Worm (Caenorhabditis elegans): Measurements from ENCODE around the gene srh-264.

srh-264 gene

DNA sequence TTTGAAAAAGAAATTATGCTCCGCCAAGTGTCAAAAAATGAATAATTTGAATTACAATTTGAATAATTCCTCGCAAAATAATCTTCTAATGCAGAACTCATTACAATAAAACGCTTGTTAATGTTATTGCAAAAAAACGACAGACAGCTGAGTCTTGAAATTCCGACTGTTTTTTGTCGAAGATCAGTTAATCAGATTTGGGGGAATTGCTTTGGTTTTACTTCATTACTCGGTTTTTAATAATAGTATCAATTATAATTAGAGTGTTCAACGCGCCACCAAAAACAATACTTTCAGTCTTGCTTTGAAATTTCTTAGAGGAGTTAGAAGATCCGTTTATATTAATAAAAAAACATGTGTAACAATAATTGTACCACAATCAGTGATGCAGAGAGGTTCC is 36.0 kb upstream of the srh-264 start, which contains the start of gene srh-122:
TSS of gene srh-122 (minus strand) at position 101 of the 400 bp plus-strand sequence.
- TF ChIP-seq spr-1 (tag; optimal IDR thresholded peaks at IDR 0.05): no peak
- TF ChIP-seq unc-130 (GFP tag; optimal IDR thresholded peaks at IDR 0.05): no peak
- no peak for TF ChIP-seq unc-62 (GFP tag; optimal IDR thresholded peaks at IDR 0.05 in 1 of 2)
- no peak for TF ChIP-seq unc-62 (tag; optimal IDR thresholded peaks at IDR 0.05)
- TF ChIP-seq zfp-3 (GFP tag; conservative IDR thresholded peaks at IDR 0.05): no peak
- no peak for TF ChIP-seq mdt-29 (GFP tag; IDR thresholded peaks at IDR 0.05)
- no peak for TF ChIP-seq T26A8.4 (GFP tag; IDR thresholded peaks at IDR 0.05)

DNA sequence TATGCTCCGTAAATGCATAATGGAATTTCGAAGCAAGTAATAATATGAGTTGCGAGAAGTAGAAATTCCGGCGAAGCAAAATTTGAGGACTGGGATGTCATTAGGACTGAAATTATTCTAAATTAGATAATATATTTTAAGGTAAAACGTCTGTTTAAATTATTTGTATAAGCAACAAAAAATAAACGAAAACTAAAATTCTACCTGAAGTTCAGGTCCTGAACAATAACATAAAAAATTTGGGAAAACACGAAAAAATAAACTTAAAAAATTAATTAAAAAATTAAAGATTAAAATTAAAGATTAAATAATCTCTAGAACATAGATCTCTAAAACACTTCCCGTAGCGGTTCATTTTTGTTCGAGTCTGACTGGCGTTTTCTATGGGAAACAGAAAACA is 34.1 kb upstream of the srh-264 start, which contains the start of gene srh-251:
TSS of gene srh-251 (minus strand) at position 101 of the 400 bp plus-strand sequence.
- TF ChIP-seq hlh-11 (tag; optimal IDR thresholded peaks at IDR 0.05): no peak
- no peak for TF ChIP-seq nhr-48 (tag; optimal IDR thresholded peaks at IDR 0.05)
- TF ChIP-seq nhr-237 (tag; optimal IDR thresholded peaks at IDR 0.05): no peak
- no peak for TF ChIP-seq dmd-8 (GFP tag; IDR thresholded peaks at IDR 0.05)
- no peak for TF ChIP-seq zip-11 (GFP tag; IDR thresholded peaks at IDR 0.05)
- no peak for TF ChIP-seq spr-3 (GFP tag; optimal IDR thresholded peaks at IDR 0.05)
- no peak for TF ChIP-seq duxl-1 (tag; optimal IDR thresholded peaks at IDR 0.05; ENCODE audit: poor library complexity)
- TF ChIP-seq T20F7.1 (GFP tag; optimal IDR thresholded peaks at IDR 0.05): no peak
- no peak for TF ChIP-seq T26A8.4 (GFP tag; IDR thresholded peaks at IDR 0.05)
- TF ChIP-seq fkh-10 (GFP tag; optimal IDR thresholded peaks at IDR 0.05): no peak
- no peak for TF ChIP-seq daf-12 (tag; optimal IDR thresholded peaks at IDR 0.05)
- no peak for TF ChIP-seq ctbp-1 (GFP tag; IDR thresholded peaks at IDR 0.05)
- TF ChIP-seq mep-1 (tag; optimal IDR thresholded peaks at IDR 0.05): no peak
- TF ChIP-seq D1046.2 (GFP tag; IDR thresholded peaks at IDR 0.05): no peak
- TF ChIP-seq mdl-1 (tag; optimal IDR thresholded peaks at IDR 0.05): no peak

DNA sequence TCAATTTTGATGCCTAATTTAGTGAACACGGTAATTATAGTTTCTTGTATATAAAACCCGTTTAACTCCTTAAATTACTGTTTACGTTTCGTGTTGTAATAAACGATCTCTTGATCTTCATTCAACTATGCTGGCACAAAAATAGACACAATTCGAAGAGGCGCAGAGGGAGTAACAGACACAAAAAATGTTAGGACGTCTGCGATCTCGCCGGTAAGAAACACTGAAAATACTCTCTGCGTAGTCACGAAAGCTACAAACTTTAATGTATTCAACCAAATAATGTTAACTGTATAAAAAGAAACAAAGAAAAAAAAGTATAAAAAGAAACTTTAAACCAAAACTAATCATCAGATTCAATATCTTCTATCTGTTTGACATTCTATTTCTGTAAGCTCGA is 33.1 kb upstream of the srh-264 start, which contains the start of gene dhs-23:
TSS of gene dhs-23 (plus strand) at position 363 of the 400 bp plus-strand sequence.
- TF ChIP-seq nhr-77 (tag; optimal IDR thresholded peaks at IDR 0.05) (peak; percentile 81), madf-9 (GFP tag; conservative IDR thresholded peaks at IDR 0.05) (no peak), daf-16 (GFP tag; optimal IDR thresholded peaks at IDR 0.05) (no peak), daf-16 (tag; optimal IDR thresholded peaks at IDR 0.05) (peak; percentile 69), nhr-28 (tag; optimal IDR thresholded peaks at IDR 0.05) (peak; percentile 93), pha-4 (GFP tag; IDR thresholded peaks at IDR 0.05) (no peak), pha-4 (tag; optimal IDR thresholded peaks at IDR 0.05) (no peak), pqm-1 (tag; optimal IDR thresholded peaks at IDR 0.05) (peak; percentile 12), zfp-3 (GFP tag; conservative IDR thresholded peaks at IDR 0.05) (no peak), lim-7 (GFP tag; IDR thresholded peaks at IDR 0.05) (no peak)

DNA sequence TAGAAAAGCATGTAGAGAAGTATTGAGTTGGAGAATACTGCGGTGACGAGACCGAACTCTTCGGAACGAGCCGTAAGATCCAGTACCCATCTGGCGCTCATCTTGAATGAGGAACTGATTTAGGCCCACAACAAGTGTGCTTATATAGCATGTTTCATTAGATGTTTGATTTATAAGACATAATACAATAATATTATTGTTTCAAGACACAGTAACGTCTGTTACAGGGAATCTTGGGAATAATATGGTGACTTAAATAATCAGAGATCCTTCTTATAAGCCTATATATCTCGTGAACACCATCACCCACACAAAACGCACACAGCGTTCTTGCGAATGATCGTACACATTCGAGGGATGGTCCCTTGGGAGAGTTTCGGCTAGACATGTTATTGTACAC is 30.2 kb upstream of the srh-264 start, which contains the start of gene str-88:
TSS of gene str-88 (minus strand) at position 101 of the 400 bp plus-strand sequence.
- TF ChIP-seq saeg-2 (GFP tag; IDR thresholded peaks at IDR 0.05) (no peak), nhr-77 (tag; optimal IDR thresholded peaks at IDR 0.05) (no peak), daf-12 (tag; optimal IDR thresholded peaks at IDR 0.05) (no peak), lin-15B (tag; optimal IDR thresholded peaks at IDR 0.05) (no peak), madf-5 (GFP tag; IDR thresholded peaks at IDR 0.05) (no peak), zfp-3 (GFP tag; conservative IDR thresholded peaks at IDR 0.05) (no peak)

DNA sequence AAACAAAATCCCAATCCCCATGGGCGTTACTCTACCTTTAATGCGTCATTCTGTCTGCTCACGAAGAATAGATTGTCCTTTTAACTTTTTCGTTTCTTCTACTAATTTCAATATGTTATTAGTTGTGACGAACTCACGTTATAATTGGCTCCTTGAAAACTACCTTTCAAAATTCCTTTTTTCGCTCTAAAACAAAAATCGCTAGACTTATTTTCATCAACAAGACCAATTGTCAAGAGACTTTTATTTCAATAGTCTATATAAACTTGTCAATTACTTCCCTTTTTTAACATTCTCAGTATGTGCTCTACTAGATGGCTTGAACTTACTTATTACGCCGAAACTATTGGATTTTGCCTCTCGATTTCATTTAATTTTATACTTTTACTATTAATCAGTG is 29.2 kb upstream of the srh-264 start, which contains the start of gene str-102:
TSS of gene str-102 (plus strand) at position 301 of the 400 bp plus-strand sequence.
- no peak for TF ChIP-seq lin-15B (tag; optimal IDR thresholded peaks at IDR 0.05)
- TF ChIP-seq spr-3 (GFP tag; optimal IDR thresholded peaks at IDR 0.05): no peak
- TF ChIP-seq nhr-6 (tag; optimal IDR thresholded peaks at IDR 0.05): no peak
- no peak for TF ChIP-seq fos-1 (tag; optimal IDR thresholded peaks at IDR 0.05)
- TF ChIP-seq ceh-44 (GFP tag; IDR thresholded peaks at IDR 0.05): no peak
- no peak for TF ChIP-seq pha-4 (GFP tag; IDR thresholded peaks at IDR 0.05)
- TF ChIP-seq pha-4 (tag; optimal IDR thresholded peaks at IDR 0.05): no peak
- TF ChIP-seq ceh-82 (tag; optimal IDR thresholded peaks at IDR 0.05): no peak
- TF ChIP-seq daf-19 (GFP tag; conservative IDR thresholded peaks at IDR 0.05): no peak
- TF ChIP-seq T26A8.4 (GFP tag; IDR thresholded peaks at IDR 0.05): no peak
- TF ChIP-seq ztf-7 (tag; optimal IDR thresholded peaks at IDR 0.05): no peak
- TF ChIP-seq rbr-2 (tag; optimal IDR thresholded peaks at IDR 0.05): no peak
- no peak for TF ChIP-seq duxl-1 (tag; optimal IDR thresholded peaks at IDR 0.05; ENCODE audit: poor library complexity)
- TF ChIP-seq lir-3 (tag; optimal IDR thresholded peaks at IDR 0.05): no peak
- TF ChIP-seq dmd-6 (GFP tag; IDR thresholded peaks at IDR 0.05): no peak
- no peak for TF ChIP-seq lsy-2 (tag; optimal IDR thresholded peaks at IDR 0.05)
- TF ChIP-seq nhr-11 (tag; optimal IDR thresholded peaks at IDR 0.05): no peak
- TF ChIP-seq Y48G9A.11 (GFP tag; IDR thresholded peaks at IDR 0.05): no peak
- no peak for TF ChIP-seq fkh-10 (GFP tag; optimal IDR thresholded peaks at IDR 0.05)
- no peak for TF ChIP-seq ZK337.2 (GFP tag; IDR thresholded peaks at IDR 0.05)

All from whole organism, L4 larva.